Worm (Caenorhabditis elegans): ENCODE measurements around the gene gvd-1.

ce11 chrII:461297-461696 lies 3.6 kb upstream of the gvd-1 start:
- TF ChIP-seq ceh-18 (tag; optimal IDR thresholded peaks at IDR 0.05), result no peak
- no peak for TF ChIP-seq lin-11 (tag; optimal IDR thresholded peaks at IDR 0.05)
- TF ChIP-seq pag-3 (tag; optimal IDR thresholded peaks at IDR 0.05; ENCODE audit: borderline replicate concordance), result no peak
- TF ChIP-seq ahr-1 (tag; optimal IDR thresholded peaks at IDR 0.05), result no peak
